Worm (Caenorhabditis elegans) whole organism, young adult: ENCODE results near the gene T14B1.1.

Source experiments
- B0019.2 ChIP-seq: fragments of 200-800 bp; sonication (Bioruptor generic); conservative IDR thresholded peaks from 2 replicates; pipeline ENCODE4 v1.3.6; 2022; ENCODE audit warnings: missing genetic modification reagents, missing genetic modification characterization, missing compliant biosample characterization
- B0261.1 ChIP-seq: sonication (generic microtip); optimal IDR thresholded peaks from 2 replicates; lab custom pipeline; 2016; ENCODE audit warnings: mild to moderate bottlenecking, missing genetic modification characterization, moderate library complexity, missing compliant biosample characterization
- F10E7.11 ChIP-seq: sonication (generic microtip); optimal IDR thresholded peaks from 2 replicates; lab custom pipeline; 2017; ENCODE audit warnings: mild to moderate bottlenecking, missing genetic modification characterization, moderate library complexity, missing compliant biosample characterization
- F22D6.2 ChIP-seq: sonication (generic microtip); optimal IDR thresholded peaks from 2 replicates; lab custom pipeline; 2016; ENCODE audit warnings: mild to moderate bottlenecking, missing genetic modification characterization, missing compliant biosample characterization
- F23B12.7 ChIP-seq: sonication (generic microtip); optimal IDR thresholded peaks from 2 replicates; lab custom pipeline; 2017; ENCODE audit warnings: missing genetic modification characterization, mild to moderate bottlenecking, missing compliant biosample characterization, antibody characterized with exemption, moderate library complexity; ENCODE audit not compliant: insufficient read depth
- F57C9.4 ChIP-seq: sonication (generic microtip); optimal IDR thresholded peaks from 2 replicates; lab custom pipeline; 2017; ENCODE audit warnings: mild to moderate bottlenecking, missing genetic modification characterization, missing compliant biosample characterization
- K11D2.4 ChIP-seq: fragments of 200-800 bp; sonication (Bioruptor generic); IDR thresholded peaks from 2 replicates; pipeline ENCODE4 v1.3.6; 2022; ENCODE audit warnings: missing genetic modification reagents, missing genetic modification characterization, missing compliant biosample characterization
- K12H6.12 ChIP-seq: fragments of 200-800 bp; sonication (Bioruptor generic); optimal IDR thresholded peaks from 2 replicates; lab custom pipeline; 2018; ENCODE audit warnings: mild to moderate bottlenecking, missing genetic modification characterization, missing compliant biosample characterization
- Y53G8AR.9 ChIP-seq: fragments of 200-800 bp; sonication (Bioruptor generic); conservative IDR thresholded peaks from 2 replicates; pipeline ENCODE4 v1.3.6; 2022; ENCODE audit warnings: missing genetic modification reagents, missing genetic modification characterization, missing compliant biosample characterization
- Y56A3A.18 ChIP-seq: fragments of 200-800 bp; sonication (Bioruptor generic); IDR thresholded peaks from 2 replicates; pipeline ENCODE4 v1.3.6; 2022; ENCODE audit warnings: missing genetic modification reagents, missing genetic modification characterization, missing compliant biosample characterization
- Y67H2A.10 ChIP-seq: fragments of 200-800 bp; sonication (Bioruptor generic); conservative IDR thresholded peaks from 2 replicates; pipeline ENCODE4 v1.3.6; 2022; ENCODE audit warnings: missing genetic modification reagents, missing genetic modification characterization, missing compliant biosample characterization
- Y79H2A.3 ChIP-seq: fragments of 200-800 bp; sonication (Bioruptor generic); conservative IDR thresholded peaks from 2 replicates; pipeline ENCODE4 v1.3.6; 2022; ENCODE audit warnings: missing genetic modification reagents, missing genetic modification characterization, missing compliant biosample characterization
- aptf-3 ChIP-seq: fragments of 200-800 bp; sonication (Bioruptor generic); IDR thresholded peaks from 2 replicates; pipeline ENCODE4 v1.3.6; 2022; ENCODE audit warnings: missing genetic modification characterization, missing compliant biosample characterization
- athp-1 ChIP-seq: sonication (generic microtip); optimal IDR thresholded peaks from 2 replicates; lab custom pipeline; 2017; ENCODE audit warnings: mild to moderate bottlenecking, missing genetic modification characterization, missing compliant biosample characterization
- bed-1 ChIP-seq: fragments of 200-800 bp; sonication (Bioruptor generic); IDR thresholded peaks from 2 replicates; pipeline ENCODE4 v1.3.6; 2022; ENCODE audit warnings: missing genetic modification reagents, missing genetic modification characterization, missing compliant biosample characterization
- cebp-1 ChIP-seq, 2 experiments: fragments of 200-800 bp in 1 of 2; sonication (Bioruptor generic) in 1 of 2; sonication (generic microtip) in 1 of 2; IDR thresholded peaks in 1 of 2; optimal IDR thresholded peaks in 1 of 2; 2 replicates each; pipeline versions ENCODE4 v1.3.6 to Lab custom; 2017 to 2022; ENCODE audit warnings: missing compliant biosample characterization in 2 of 2, missing genetic modification characterization in 2 of 2, mild to moderate bottlenecking in 1 of 2, missing genetic modification reagents in 1 of 2, moderate library complexity in 1 of 2
- ceh-27 ChIP-seq: fragments of 200-800 bp; sonication (Bioruptor generic); optimal IDR thresholded peaks from 2 replicates; lab custom pipeline; 2018; ENCODE audit warnings: mild to moderate bottlenecking, missing genetic modification characterization, moderate library complexity, missing compliant biosample characterization
- ceh-91 ChIP-seq: fragments of 200-800 bp; sonication (Bioruptor generic); IDR thresholded peaks from 2 replicates; pipeline ENCODE4 v1.3.6; 2022; ENCODE audit warnings: missing genetic modification reagents, missing genetic modification characterization, missing compliant biosample characterization
- dox-1 ChIP-seq: fragments of 200-800 bp; sonication (Bioruptor generic); IDR thresholded peaks from 2 replicates; pipeline ENCODE4 v1.3.6; 2022; ENCODE audit warnings: missing genetic modification reagents, missing genetic modification characterization, missing compliant biosample characterization
- efl-1 ChIP-seq: fragments of 150-350 bp; optimal IDR thresholded peaks from 2 replicates; lab custom pipeline; 2014; ENCODE audit warnings: missing biosample characterization, missing genetic modification reagents, missing genetic modification characterization
- egl-44 ChIP-seq: fragments of 200-800 bp; sonication (Bioruptor generic); IDR thresholded peaks from 2 replicates; pipeline ENCODE4 v1.3.6; 2022; ENCODE audit warnings: missing genetic modification reagents, missing genetic modification characterization, missing compliant biosample characterization
- ekl-4 ChIP-seq: fragments of 200-800 bp; sonication (Bioruptor generic); IDR thresholded peaks from 2 replicates; pipeline ENCODE4 v1.3.6; 2022; ENCODE audit warnings: missing genetic modification reagents, missing genetic modification characterization, missing compliant biosample characterization
- gei-17 ChIP-seq: fragments of 200-800 bp; sonication (Bioruptor generic); optimal IDR thresholded peaks from 2 replicates; lab custom pipeline; 2018; ENCODE audit warnings: mild to moderate bottlenecking, missing genetic modification characterization, missing compliant biosample characterization
- him-1 ChIP-seq: sonication (generic microtip); optimal IDR thresholded peaks from 2 replicates; lab custom pipeline; 2016; ENCODE audit warnings: missing genotype, missing genetic modification reagents, missing genetic modification characterization, missing compliant biosample characterization
- hlh-12 ChIP-seq: sonication (generic microtip); optimal IDR thresholded peaks from 2 replicates; lab custom pipeline; 2016; ENCODE audit warnings: missing genetic modification characterization, missing compliant biosample characterization
- hmg-1.2 ChIP-seq: fragments of 200-800 bp; sonication (Bioruptor generic); IDR thresholded peaks from 2 replicates; pipeline ENCODE4 v1.3.6; 2022; ENCODE audit warnings: missing genetic modification reagents, missing genetic modification characterization, missing compliant biosample characterization
- let-526 ChIP-seq: fragments of 200-800 bp; sonication (Bioruptor generic); IDR thresholded peaks from 2 replicates; pipeline ENCODE4 v1.3.6; 2022; ENCODE audit warnings: missing genetic modification reagents, missing genetic modification characterization, missing compliant biosample characterization
- lin-26 ChIP-seq: fragments of 200-800 bp; sonication (Bioruptor generic); IDR thresholded peaks from 2 replicates; pipeline ENCODE4 v1.3.6; 2022; ENCODE audit warnings: missing genetic modification reagents, missing genetic modification characterization, missing compliant biosample characterization
- lsl-1 ChIP-seq: fragments of 200-800 bp; sonication (Bioruptor generic); optimal IDR thresholded peaks from 2 replicates; lab custom pipeline; 2018; ENCODE audit warnings: mild to moderate bottlenecking, missing genetic modification characterization, moderate library complexity, missing compliant biosample characterization
- lsy-27 ChIP-seq: sonication (generic microtip); optimal IDR thresholded peaks from 2 replicates; lab custom pipeline; 2017; ENCODE audit warnings: missing genetic modification characterization, mild to moderate bottlenecking, missing compliant biosample characterization, antibody characterized with exemption, missing genotype, borderline replicate concordance; ENCODE audit not compliant: insufficient read depth
- madf-3 ChIP-seq: fragments of 200-800 bp; sonication (Bioruptor generic); IDR thresholded peaks from 2 replicates; pipeline ENCODE4 v1.3.6; 2022; ENCODE audit warnings: missing genetic modification reagents, missing genetic modification characterization, missing compliant biosample characterization
- nfya-2 ChIP-seq: fragments of 200-800 bp; sonication (Bioruptor generic); IDR thresholded peaks from 2 replicates; pipeline ENCODE4 v1.3.6; 2022; ENCODE audit warnings: missing genetic modification reagents, missing genetic modification characterization, missing compliant biosample characterization
- pha-4 ChIP-seq: fragments of 150-350 bp; sonication (generic microtip); optimal IDR thresholded peaks from 2 replicates; lab custom pipeline; 2014; ENCODE audit warnings: missing biosample characterization, missing genetic modification reagents, missing genetic modification characterization
- rec-8 ChIP-seq, 2 experiments: sonication (generic microtip); optimal IDR thresholded peaks; 2 replicates each; lab custom pipeline; 2016; ENCODE audit warnings: mild to moderate bottlenecking in 2 of 2, missing genetic modification characterization in 2 of 2, missing genetic modification reagents in 2 of 2, missing genotype in 2 of 2, missing biosample characterization in 1 of 2, missing compliant biosample characterization in 1 of 2, moderate library complexity in 1 of 2
- rpc-1 ChIP-seq, 2 experiments: fragments of 150-350 bp in 1 of 2; sonication (generic microtip) in 1 of 2; optimal IDR thresholded peaks; 2 replicates each; lab custom pipeline; 2014 to 2018; ENCODE audit warnings: missing biosample characterization in 1 of 2, missing genetic modification characterization in 1 of 2, missing genetic modification reagents in 1 of 2, missing genotype in 1 of 2
- sdz-38 ChIP-seq: sonication (generic microtip); optimal IDR thresholded peaks from 2 replicates; lab custom pipeline; 2016; ENCODE audit warnings: missing genotype, missing genetic modification characterization, missing compliant biosample characterization
- snpc-1.1 ChIP-seq: sonication (generic microtip); optimal IDR thresholded peaks from 2 replicates; lab custom pipeline; 2017; ENCODE audit warnings: missing genetic modification characterization, mild to moderate bottlenecking, missing compliant biosample characterization, antibody characterized with exemption, moderate library complexity, missing genotype, missing genetic modification reagents; ENCODE audit not compliant: insufficient read depth
- snpc-1.3 ChIP-seq: sonication (generic microtip); optimal IDR thresholded peaks from 2 replicates; lab custom pipeline; 2017; ENCODE audit warnings: missing genetic modification characterization, mild to moderate bottlenecking, missing compliant biosample characterization, antibody characterized with exemption, moderate library complexity, missing genotype, missing genetic modification reagents; ENCODE audit not compliant: insufficient read depth
- tbp1 ChIP-seq: fragments of 200-800 bp; sonication (Bioruptor generic); optimal IDR thresholded peaks from 2 replicates; lab custom pipeline; 2018; ENCODE audit warnings: mild to moderate bottlenecking, missing genetic modification characterization, missing compliant biosample characterization
- ztf-18 ChIP-seq: sonication (generic microtip); optimal IDR thresholded peaks from 2 replicates; lab custom pipeline; 2016; ENCODE audit warnings: missing genotype, mild to moderate bottlenecking, missing genetic modification characterization, missing compliant biosample characterization
- ztf-22 ChIP-seq: fragments of 200-800 bp; sonication (Bioruptor generic); optimal IDR thresholded peaks from 2 replicates; lab custom pipeline; 2018; ENCODE audit warnings: mild to moderate bottlenecking, missing genetic modification characterization, moderate library complexity, missing compliant biosample characterization
- ztf-25 ChIP-seq: fragments of 200-800 bp; sonication (Bioruptor generic); IDR thresholded peaks from 2 replicates; pipeline ENCODE4 v1.3.6; 2022; ENCODE audit warnings: missing genetic modification reagents, missing genetic modification characterization, missing compliant biosample characterization
- ztf-3 ChIP-seq: fragments of 200-800 bp; sonication (Bioruptor generic); optimal IDR thresholded peaks from 2 replicates; lab custom pipeline; 2018; ENCODE audit warnings: mild to moderate bottlenecking, missing genetic modification characterization, missing compliant biosample characterization

Gene T14B1.1

ce11 chrX:9656772-9657171, 11.8 kb downstream of the T14B1.1 start:
- TF ChIP-seq F57C9.4 (tag; lab: Kevin White, UChicago) (no peak), K11D2.4 (GFP tag; lab: Robert Waterston, UW) (no peak), athp-1 (tag; lab: Kevin White, UChicago) (no peak)

ce11 chrX:9654232-9654631, 14.3 kb downstream of the T14B1.1 start:
- TF ChIP-seq cebp-1 (GFP tag; IDR thresholded peaks at IDR 0.05; lab: Robert Waterston, UW) (no peak), cebp-1 (tag; optimal IDR thresholded peaks at IDR 0.05; lab: Kevin White, UChicago) (no peak), hlh-12 (tag; lab: Kevin White, UChicago) (no peak), K12H6.12 (tag; lab: Kevin White, UChicago) (no peak), nfya-2 (no peak), ztf-3 (GFP tag; lab: Kevin White, UChicago) (no peak), Y79H2A.3 (GFP tag; lab: Robert Waterston, UW) (no peak), tbp1 (GFP tag; lab: Kevin White, UChicago) (no peak), Y56A3A.18 (GFP tag; lab: Robert Waterston, UW) (no peak), B0019.2 (GFP tag; lab: Robert Waterston, UW) (no peak), madf-3 (GFP tag; lab: Robert Waterston, UW) (no peak), ztf-25 (GFP tag; lab: Robert Waterston, UW) (no peak), pha-4 (tag; lab: Kevin White, UChicago) (no peak), lsl-1 (GFP tag; lab: Kevin White, UChicago) (no peak), him-1 (tag; lab: Kevin White, UChicago) (no peak), Y67H2A.10 (GFP tag; lab: Robert Waterston, UW) (no peak), ekl-4 (no peak), hmg-1.2 (GFP tag; lab: Robert Waterston, UW) (no peak), snpc-1.3 (no peak), snpc-1.1 (tag; lab: Kevin White, UChicago) (no peak), B0261.1 (tag; lab: Kevin White, UChicago) (no peak)

ce11 chrX:9653478-9653877, 15.0 kb downstream of the T14B1.1 start:
- TF ChIP-seq athp-1 (tag; lab: Kevin White, UChicago) (no peak), efl-1 (GFP tag; lab: Kevin White, UChicago) (no peak), let-526 (no peak), sdz-38 (tag; lab: Kevin White, UChicago) (no peak), F22D6.2 (tag; lab: Kevin White, UChicago) (no peak), ztf-22 (GFP tag; lab: Kevin White, UChicago) (no peak), aptf-3 (GFP tag; lab: Robert Waterston, UW) (no peak), K11D2.4 (GFP tag; lab: Robert Waterston, UW) (no peak), F23B12.7 (no peak)

- TF ChIP-seq gei-17 (GFP tag; lab: Kevin White, UChicago) (no peak), ceh-91 (GFP tag; lab: Robert Waterston, UW) (no peak), F23B12.7 (no peak), bed-1 (GFP tag; lab: Robert Waterston, UW) (no peak), lsy-27 (tag; lab: Kevin White, UChicago) (no peak), dox-1 (no peak), egl-44 (GFP tag; lab: Robert Waterston, UW) (no peak), Y53G8AR.9 (GFP tag; lab: Robert Waterston, UW) (no peak), rpc-1 (optimal IDR thresholded peaks at IDR 0.05; lab: Kevin White, UChicago) (no peak), rpc-1 (tag; optimal IDR thresholded peaks at IDR 0.05; lab: Kevin White, UChicago) (no peak), sdz-38 (tag; lab: Kevin White, UChicago) (no peak), snpc-1.3 (no peak), F10E7.11 (tag; lab: Kevin White, UChicago) (no peak), ztf-18 (tag; lab: Kevin White, UChicago) (no peak), ceh-27 (GFP tag; lab: Kevin White, UChicago) (no peak), rec-8 (tag; optimal IDR thresholded peaks at IDR 0.05; lab: Kevin White, UChicago) (no peak), lin-26 (GFP tag; lab: Robert Waterston, UW) (no peak)
These were observed 15.5 kb downstream of the T14B1.1 start, which contains the start of gene aex-2 for ce11 chrX:9653016-9653415. Gene aex-2 (minus strand): TSS chrX:9653116.
